Worm (Caenorhabditis elegans) whole organism, L1 larva: ENCODE data around the gene fbxc-17.

ENCODE experiments used
- isw-1 ChIP-seq: fragments of 200-800 bp; sonication (Bioruptor generic); IDR thresholded peaks from 2 replicates; pipeline ENCODE4 v1.3.6; 2022; ENCODE audit warnings: missing genetic modification characterization, missing compliant biosample characterization
- jun-1 ChIP-seq: fragments of 150-350 bp; optimal IDR thresholded peaks from 2 replicates; lab custom pipeline; 2014; ENCODE audit warnings: missing biosample characterization, missing genetic modification reagents, missing genetic modification characterization
- lin-15B ChIP-seq: fragments of 150-350 bp; sonication (generic microtip); optimal IDR thresholded peaks from 3 replicates; lab custom pipeline; 2014; ENCODE audit warnings: missing biosample characterization, missing genetic modification characterization
- lir-3 ChIP-seq: sonication (generic microtip); optimal IDR thresholded peaks from 2 replicates; lab custom pipeline; 2016; ENCODE audit warnings: mild to moderate bottlenecking, missing genetic modification characterization, moderate library complexity, missing compliant biosample characterization; ENCODE audit not compliant: poor library complexity
- nhr-12 ChIP-seq: sonication (generic microtip); optimal IDR thresholded peaks from 2 replicates; lab custom pipeline; 2017; ENCODE audit warnings: missing biosample characterization, missing genetic modification characterization
- pqm-1 ChIP-seq: sonication (generic microtip); optimal IDR thresholded peaks from 3 replicates; lab custom pipeline; 2017; ENCODE audit warnings: missing biosample characterization, missing genetic modification characterization
- skn-1 ChIP-seq: fragments of 150-350 bp; optimal IDR thresholded peaks from 2 replicates; lab custom pipeline; 2014; ENCODE audit warnings: missing biosample characterization, missing genetic modification characterization
- tbx-2 ChIP-seq: sonication (generic microtip); optimal IDR thresholded peaks from 2 replicates; lab custom pipeline; 2016; ENCODE audit warnings: missing genetic modification characterization, missing compliant biosample characterization
- unc-30 ChIP-seq: sonication (generic microtip); optimal IDR thresholded peaks from 2 replicates; lab custom pipeline; 2017; ENCODE audit warnings: missing biosample characterization, missing genetic modification characterization
- vab-15 ChIP-seq: sonication (generic microtip); optimal IDR thresholded peaks from 2 replicates; lab custom pipeline; 2017; ENCODE audit warnings: missing genotype, mild to moderate bottlenecking, missing genetic modification characterization, missing compliant biosample characterization
- ztf-11 ChIP-seq, 2 experiments: sonication (generic microtip); optimal IDR thresholded peaks; 2 replicates each; lab custom pipeline; 2016 to 2017; ENCODE audit warnings: missing genetic modification characterization in 2 of 2, missing biosample characterization in 1 of 2, missing compliant biosample characterization in 1 of 2

DNA sequence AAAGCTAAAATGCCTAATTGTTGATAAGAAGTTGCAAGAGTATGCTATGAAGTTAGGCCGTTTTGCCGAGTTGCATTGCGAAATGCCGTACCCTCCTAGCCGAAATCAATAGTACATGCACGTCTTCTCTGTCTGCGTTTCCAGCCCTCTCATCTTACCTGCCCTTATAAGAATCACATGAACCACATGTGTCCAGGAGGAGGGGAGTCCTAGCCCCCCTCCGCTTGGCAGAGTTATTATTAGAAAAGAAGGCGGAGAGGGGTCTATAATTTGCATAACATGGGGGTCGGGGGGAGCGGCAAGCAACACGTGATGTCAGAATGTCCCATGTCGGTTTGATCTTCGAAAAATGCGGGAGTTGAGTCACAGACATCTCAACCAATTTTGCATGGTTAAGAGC lies 26.0 kb downstream of the fbxc-17 start:
- TF ChIP-seq vab-15 (no peak), ztf-11 (tag; optimal IDR thresholded peaks at IDR 0.05; lab: Kevin White, UChicago) (no peak), unc-30 (no peak), tbx-2 (tag; lab: Kevin White, UChicago) (no peak), isw-1 (GFP tag; lab: Robert Waterston, UW) (no peak), skn-1 (tag; lab: Kevin White, UChicago) (no peak), jun-1 (no peak), nhr-12 (tag; lab: Kevin White, UChicago) (no peak), pqm-1 (tag; lab: Kevin White, UChicago) (no peak), lir-3 (tag; lab: Kevin White, UChicago) (no peak), lin-15B (no peak)
